Worm (Caenorhabditis elegans): Measurements from ENCODE around the gene F42D1.4.
A peak's percentile ranks its signal among the peaks of the same experiment; 100 is the strongest.

The F42D1.4 gene

ce11 chrX:14818464-14819259, 11.6 kb downstream of the F42D1.4 start, which contains the start of gene epn-1:
Gene epn-1 (minus strand): TSS chrX:14818514.
- peak; percentile 87 for TF ChIP-seq hmg-4 (GFP tag; optimal IDR thresholded peaks at IDR 0.05)
- TF ChIP-seq ets-7 (tag; optimal IDR thresholded peaks at IDR 0.05): peak; percentile 59
- peak; percentile 46 for TF ChIP-seq B0310.2 (tag; optimal IDR thresholded peaks at IDR 0.05)
- no peak for TF ChIP-seq tra-4 (tag; optimal IDR thresholded peaks at IDR 0.05)
- TF ChIP-seq hmbx-1 (tag; optimal IDR thresholded peaks at IDR 0.05): no peak
- peak; percentile 41 for TF ChIP-seq ceh-13 (GFP tag; optimal IDR thresholded peaks at IDR 0.05)
- TF ChIP-seq scrt-1 (GFP tag; IDR thresholded peaks at IDR 0.05): no peak
- TF ChIP-seq sea-1 (GFP tag; conservative IDR thresholded peaks at IDR 0.05): 0 out of 2 replicates have a peak, but pooled peaks have one; percentile 57
- TF ChIP-seq ceh-36 (tag; optimal IDR thresholded peaks at IDR 0.05): peak; percentile 18
- TF ChIP-seq pes-1 (GFP tag; IDR thresholded peaks at IDR 0.05): peak; percentile 39
- TF ChIP-seq F13C5.2 (tag; optimal IDR thresholded peaks at IDR 0.05): peak; percentile 78
- TF ChIP-seq tbx-11 (GFP tag; IDR thresholded peaks at IDR 0.05): no peak
- TF ChIP-seq flt-1 (GFP tag; IDR thresholded peaks at IDR 0.05): 0 out of 2 replicates have a peak, but pooled peaks have one; percentile 24
- TF ChIP-seq tbx-37 (GFP tag; conservative IDR thresholded peaks at IDR 0.05): 0 out of 2 replicates have a peak, but pooled peaks have one; percentile 16
- TF ChIP-seq aly-1 (tag; optimal IDR thresholded peaks at IDR 0.05): peak; percentile 42

ce11 chrX:14819495-14819894, 12.5 kb downstream of the F42D1.4 start:
- no peak for TF ChIP-seq hmg-4 (GFP tag; optimal IDR thresholded peaks at IDR 0.05)
- no peak for TF ChIP-seq B0310.2 (tag; optimal IDR thresholded peaks at IDR 0.05)
- TF ChIP-seq ceh-36 (tag; optimal IDR thresholded peaks at IDR 0.05): no peak
- TF ChIP-seq hnd-1 (tag; optimal IDR thresholded peaks at IDR 0.05): no peak
- no peak for TF ChIP-seq flt-1 (GFP tag; IDR thresholded peaks at IDR 0.05)

ce11 chrX:14824490-14825050, 17.5 kb downstream of the F42D1.4 start, which contains the start of gene mbk-1:
Gene mbk-1 (minus strand): TSS chrX:14824540.
- no peak for TF ChIP-seq tbx-11 (GFP tag; IDR thresholded peaks at IDR 0.05)
- no peak for TF ChIP-seq hnd-1 (tag; optimal IDR thresholded peaks at IDR 0.05)
- no peak for TF ChIP-seq sea-1 (GFP tag; conservative IDR thresholded peaks at IDR 0.05)
- no peak for TF ChIP-seq tra-4 (tag; optimal IDR thresholded peaks at IDR 0.05)
- TF ChIP-seq ama-1 (optimal IDR thresholded peaks at IDR 0.05): no peak
- TF ChIP-seq aly-1 (tag; optimal IDR thresholded peaks at IDR 0.05): no peak
- TF ChIP-seq ets-7 (tag; optimal IDR thresholded peaks at IDR 0.05): no peak
- TF ChIP-seq hmbx-1 (tag; optimal IDR thresholded peaks at IDR 0.05): no peak
- no peak for TF ChIP-seq scrt-1 (GFP tag; IDR thresholded peaks at IDR 0.05)
- no peak for TF ChIP-seq F13C5.2 (tag; optimal IDR thresholded peaks at IDR 0.05)
- TF ChIP-seq ceh-36 (tag; optimal IDR thresholded peaks at IDR 0.05): no peak

- TF ChIP-seq ceh-13 (GFP tag; optimal IDR thresholded peaks at IDR 0.05) (no peak), B0310.2 (tag; optimal IDR thresholded peaks at IDR 0.05) (no peak), ets-7 (tag; optimal IDR thresholded peaks at IDR 0.05) (no peak), flt-1 (GFP tag; IDR thresholded peaks at IDR 0.05) (no peak), tbx-37 (GFP tag; conservative IDR thresholded peaks at IDR 0.05) (no peak), scrt-1 (GFP tag; IDR thresholded peaks at IDR 0.05) (no peak), pes-1 (GFP tag; IDR thresholded peaks at IDR 0.05) (no peak), F13C5.2 (tag; optimal IDR thresholded peaks at IDR 0.05) (no peak), tra-4 (tag; optimal IDR thresholded peaks at IDR 0.05) (no peak), hnd-1 (tag; optimal IDR thresholded peaks at IDR 0.05) (no peak), hmbx-1 (tag; optimal IDR thresholded peaks at IDR 0.05) (no peak), tbx-11 (GFP tag; IDR thresholded peaks at IDR 0.05) (no peak), aly-1 (tag; optimal IDR thresholded peaks at IDR 0.05) (no peak), sea-1 (GFP tag; conservative IDR thresholded peaks at IDR 0.05) (no peak), ama-1 (optimal IDR thresholded peaks at IDR 0.05) (no peak), ceh-36 (tag; optimal IDR thresholded peaks at IDR 0.05) (no peak), hmg-4 (GFP tag; optimal IDR thresholded peaks at IDR 0.05) (no peak)
Observed at ce11 chrX:14828766-14829165, 21.7 kb downstream of the F42D1.4 start.

- TF ChIP-seq tbx-11 (GFP tag; IDR thresholded peaks at IDR 0.05) (no peak), hnd-1 (tag; optimal IDR thresholded peaks at IDR 0.05) (no peak), ets-7 (tag; optimal IDR thresholded peaks at IDR 0.05) (no peak), pes-1 (GFP tag; IDR thresholded peaks at IDR 0.05) (no peak), scrt-1 (GFP tag; IDR thresholded peaks at IDR 0.05) (no peak), B0310.2 (tag; optimal IDR thresholded peaks at IDR 0.05) (no peak), ceh-36 (tag; optimal IDR thresholded peaks at IDR 0.05) (no peak), aly-1 (tag; optimal IDR thresholded peaks at IDR 0.05) (no peak), ama-1 (optimal IDR thresholded peaks at IDR 0.05) (no peak), tbx-37 (GFP tag; conservative IDR thresholded peaks at IDR 0.05) (no peak), flt-1 (GFP tag; IDR thresholded peaks at IDR 0.05) (no peak), hmg-4 (GFP tag; optimal IDR thresholded peaks at IDR 0.05) (no peak)
Observed at ce11 chrX:14831531-14831930, 24.5 kb downstream of the F42D1.4 start, which contains the start of gene dpf-2. Gene dpf-2 (plus strand): TSS chrX:14831831.

ce11 chrX:14838339-14838738, 31.3 kb downstream of the F42D1.4 start:
- no peak for TF ChIP-seq ets-7 (tag; optimal IDR thresholded peaks at IDR 0.05)
- no peak for TF ChIP-seq B0310.2 (tag; optimal IDR thresholded peaks at IDR 0.05)
- no peak for TF ChIP-seq scrt-1 (GFP tag; IDR thresholded peaks at IDR 0.05)
- TF ChIP-seq hmbx-1 (tag; optimal IDR thresholded peaks at IDR 0.05): no peak
- TF ChIP-seq flt-1 (GFP tag; IDR thresholded peaks at IDR 0.05): no peak
- no peak for TF ChIP-seq ceh-13 (GFP tag; optimal IDR thresholded peaks at IDR 0.05)
- no peak for TF ChIP-seq ama-1 (optimal IDR thresholded peaks at IDR 0.05)
- TF ChIP-seq aly-1 (tag; optimal IDR thresholded peaks at IDR 0.05): no peak
- no peak for TF ChIP-seq pes-1 (GFP tag; IDR thresholded peaks at IDR 0.05)
- TF ChIP-seq tbx-11 (GFP tag; IDR thresholded peaks at IDR 0.05): no peak
- TF ChIP-seq tbx-37 (GFP tag; conservative IDR thresholded peaks at IDR 0.05): no peak
- no peak for TF ChIP-seq hnd-1 (tag; optimal IDR thresholded peaks at IDR 0.05)

ce11 chrX:14841030-14841429, 34.0 kb downstream of the F42D1.4 start:
- TF ChIP-seq hmg-4 (GFP tag; optimal IDR thresholded peaks at IDR 0.05): peak; percentile 82
- TF ChIP-seq F13C5.2 (tag; optimal IDR thresholded peaks at IDR 0.05): peak; percentile 73
- no peak for TF ChIP-seq scrt-1 (GFP tag; IDR thresholded peaks at IDR 0.05)
- 0 out of 2 replicates have a peak, but pooled peaks have one; percentile 39 for TF ChIP-seq sea-1 (GFP tag; conservative IDR thresholded peaks at IDR 0.05)
